Fruit fly (Drosophila melanogaster) whole organism, embryonic: ENCODE data around the gene CG17027.

Source experiments
- Asciz ChIP-seq: fragments of 200-800 bp; sonication (Bioruptor generic); optimal IDR thresholded peaks from 2 replicates; lab custom pipeline; 2017; ENCODE audit warnings: missing biosample characterization, mild to moderate bottlenecking, missing genetic modification characterization, missing genetic modification reagents
- Bdp1 ChIP-seq: fragments of 200-800 bp; sonication (Bioruptor generic); optimal IDR thresholded peaks from 3 replicates; lab custom pipeline; 2016; ENCODE audit warnings: missing biosample characterization, missing genetic modification characterization
- Blimp-1 ChIP-seq: fragments of 200-800 bp; sonication (Bioruptor generic); optimal IDR thresholded peaks from 3 replicates; lab custom pipeline; 2018; ENCODE audit warnings: missing biosample characterization, missing genetic modification characterization, mild to moderate bottlenecking, moderate library complexity, missing genetic modification reagents
- BtbVII ChIP-seq: fragments of 200-800 bp; sonication (Bioruptor generic); optimal IDR thresholded peaks from 3 replicates; lab custom pipeline; 2017; ENCODE audit warnings: missing biosample characterization, mild to moderate bottlenecking, missing genetic modification characterization
- CG10321 ChIP-seq: fragments of 200-800 bp; sonication (Bioruptor generic); IDR thresholded peaks from 2 replicates; pipeline ENCODE4 v1.3.6; 2022; ENCODE audit warnings: missing biosample characterization, missing genetic modification characterization
- CG10565 ChIP-seq: fragments of 200-800 bp; sonication (Bioruptor generic); optimal IDR thresholded peaks from 3 replicates; lab custom pipeline; 2016; ENCODE audit warnings: missing biosample characterization, mild to moderate bottlenecking, missing genetic modification characterization
- CG11085 ChIP-seq: fragments of 200-800 bp; sonication (Bioruptor generic); IDR thresholded peaks from 2 replicates; pipeline ENCODE4 v1.3.6; 2022; ENCODE audit warnings: missing biosample characterization, missing genetic modification characterization
- CG11093 ChIP-seq: fragments of 200-800 bp; sonication (Bioruptor generic); IDR thresholded peaks from 3 replicates; pipeline ENCODE4 v1.3.6; 2022; ENCODE audit warnings: missing biosample characterization, missing genetic modification characterization
- CG11504 ChIP-seq: fragments of 200-800 bp; sonication (Bioruptor generic); optimal IDR thresholded peaks from 3 replicates; lab custom pipeline; 2019; ENCODE audit warnings: missing biosample characterization, mild to moderate bottlenecking, missing genetic modification characterization, moderate library complexity
- CG13424 ChIP-seq: fragments of 200-800 bp; sonication (Bioruptor generic); optimal IDR thresholded peaks from 2 replicates; lab custom pipeline; 2019; ENCODE audit warnings: missing biosample characterization, mild to moderate bottlenecking, missing genetic modification characterization, moderate library complexity
- CG31224 ChIP-seq: fragments of 200-800 bp; sonication (Bioruptor generic); IDR thresholded peaks from 2 replicates; pipeline ENCODE4 v1.3.6; 2022; ENCODE audit warnings: missing biosample characterization, missing genetic modification characterization
- CG32772 ChIP-seq: fragments of 200-800 bp; sonication (Bioruptor generic); IDR thresholded peaks from 2 replicates; pipeline ENCODE4 v1.3.6; 2022; ENCODE audit warnings: missing biosample characterization, missing genetic modification characterization
- CG4730 ChIP-seq: fragments of 200-800 bp; sonication (Bioruptor generic); IDR thresholded peaks from 2 replicates; pipeline ENCODE4 v1.3.6; 2022; ENCODE audit warnings: missing biosample characterization, missing genetic modification characterization
- CG4820 ChIP-seq: fragments of 200-800 bp; sonication (Bioruptor generic); optimal IDR thresholded peaks from 3 replicates; lab custom pipeline; 2016; ENCODE audit warnings: missing biosample characterization, missing genetic modification characterization
- CG7556 ChIP-seq: fragments of 200-800 bp; sonication (Bioruptor generic); optimal IDR thresholded peaks from 2 replicates; lab custom pipeline; 2017; ENCODE audit warnings: missing biosample characterization, mild to moderate bottlenecking, missing genetic modification characterization
- CG9876 ChIP-seq: fragments of 200-800 bp; sonication (Bioruptor generic); optimal IDR thresholded peaks from 2 replicates; lab custom pipeline; 2016; ENCODE audit warnings: missing biosample characterization, missing genetic modification characterization
- HLHmδ ChIP-seq: fragments of 200-800 bp; sonication (Bioruptor generic); optimal IDR thresholded peaks from 2 replicates; lab custom pipeline; 2018; ENCODE audit warnings: missing biosample characterization, mild to moderate bottlenecking, missing genetic modification characterization, moderate library complexity
- Hr3 ChIP-seq: fragments of 200-800 bp; sonication (Bioruptor generic); optimal IDR thresholded peaks from 3 replicates; lab custom pipeline; 2016; ENCODE audit warnings: missing biosample characterization, missing genetic modification characterization
- Hr78 ChIP-seq, 2 experiments: fragments of 200-800 bp in 1 of 2; fragments of >200 bp in 1 of 2; sonication (Bioruptor generic) in 1 of 2; optimal IDR thresholded peaks; 2 replicates each; lab custom pipeline; 2017 to 2019; ENCODE audit warnings: missing biosample characterization in 2 of 2, missing genetic modification characterization in 2 of 2, mild to moderate bottlenecking in 1 of 2, moderate library complexity in 1 of 2
- NFAT ChIP-seq: fragments of 200-800 bp; sonication (Bioruptor generic); IDR thresholded peaks from 2 replicates; pipeline ENCODE4 v1.3.6; 2022; ENCODE audit warnings: missing biosample characterization, missing genetic modification characterization
- NK7.1 ChIP-seq: fragments of 200-800 bp; sonication (Bioruptor generic); optimal IDR thresholded peaks from 3 replicates; lab custom pipeline; 2016; ENCODE audit warnings: missing biosample characterization, missing genetic modification characterization
- Pdp1 ChIP-seq, 2 experiments: fragments of 200-800 bp; sonication (Bioruptor generic); optimal IDR thresholded peaks; 3 replicates each; lab custom pipeline; 2016; ENCODE audit warnings: missing biosample characterization in 2 of 2, missing genetic modification characterization in 2 of 2, mild to moderate bottlenecking in 1 of 2, moderate library complexity in 1 of 2
- Sin3A ChIP-seq: fragments of >200 bp; optimal IDR thresholded peaks from 2 replicates; lab custom pipeline; 2018
- Sox102F ChIP-seq: fragments of 200-800 bp; sonication (Bioruptor generic); optimal IDR thresholded peaks from 2 replicates; lab custom pipeline; 2018; ENCODE audit warnings: missing biosample characterization, mild to moderate bottlenecking, missing genetic modification characterization, moderate library complexity
- Usf ChIP-seq: fragments of 200-800 bp; sonication (Bioruptor generic); optimal IDR thresholded peaks from 2 replicates; lab custom pipeline; 2017; ENCODE audit warnings: missing genotype, missing biosample characterization, missing genetic modification characterization
- ash1 ChIP-seq: fragments of 200-800 bp; sonication (Bioruptor generic); optimal IDR thresholded peaks from 2 replicates; lab custom pipeline; 2018; ENCODE audit warnings: missing biosample characterization, mild to moderate bottlenecking, missing genetic modification characterization
- bcd ChIP-seq: fragments of 200-800 bp; sonication (Bioruptor generic); optimal IDR thresholded peaks from 2 replicates; lab custom pipeline; 2017; ENCODE audit warnings: missing biosample characterization, mild to moderate bottlenecking, missing genetic modification characterization
- cas ChIP-seq: fragments of 200-800 bp; sonication (Bioruptor generic); IDR thresholded peaks from 2 replicates; pipeline ENCODE4 v1.3.6; 2022; ENCODE audit warnings: missing biosample characterization, missing genetic modification characterization
- dimm ChIP-seq: fragments of 200-800 bp; sonication (Bioruptor generic); IDR thresholded peaks from 2 replicates; pipeline ENCODE4 v1.3.6; 2022; ENCODE audit warnings: missing biosample characterization, missing genetic modification characterization
- dmrt11E ChIP-seq: fragments of 200-800 bp; sonication (Bioruptor generic); optimal IDR thresholded peaks from 3 replicates; lab custom pipeline; 2018; ENCODE audit warnings: missing biosample characterization, mild to moderate bottlenecking, missing genetic modification characterization, moderate library complexity
- dysf ChIP-seq: fragments of 200-800 bp; sonication (Bioruptor generic); IDR thresholded peaks from 3 replicates; pipeline ENCODE4 v1.3.6; 2022; ENCODE audit warnings: missing biosample characterization, missing genetic modification characterization
- ems ChIP-seq: fragments of 200-800 bp; sonication (Bioruptor generic); optimal IDR thresholded peaks from 3 replicates; lab custom pipeline; 2016; ENCODE audit warnings: missing biosample characterization, missing genetic modification characterization
- gcm2 ChIP-seq: fragments of 200-800 bp; sonication (Bioruptor generic); optimal IDR thresholded peaks from 2 replicates; lab custom pipeline; 2016; ENCODE audit warnings: missing biosample characterization, missing genetic modification characterization
- gt ChIP-seq: fragments of 200-800 bp; sonication (Bioruptor generic); IDR thresholded peaks from 2 replicates; pipeline ENCODE4 v1.3.6; 2022; ENCODE audit warnings: missing biosample characterization, missing genetic modification characterization
- h ChIP-seq: fragments of >200 bp; optimal IDR thresholded peaks from 2 replicates; lab custom pipeline; 2017
- hth ChIP-seq: fragments of >200 bp; optimal IDR thresholded peaks from 2 replicates; lab custom pipeline; 2017; ENCODE audit warnings: inconsistent platforms
- lmd ChIP-seq: fragments of 200-800 bp; sonication (Bioruptor generic); IDR thresholded peaks from 2 replicates; pipeline ENCODE4 v1.3.6; 2022; ENCODE audit warnings: missing biosample characterization, missing genetic modification characterization
- luna ChIP-seq: fragments of 200-800 bp; sonication (Bioruptor generic); optimal IDR thresholded peaks from 2 replicates; lab custom pipeline; 2016; ENCODE audit warnings: missing biosample characterization, missing genetic modification characterization
- pfk ChIP-seq: fragments of 200-800 bp; sonication (Bioruptor generic); optimal IDR thresholded peaks from 2 replicates; lab custom pipeline; 2018; ENCODE audit warnings: missing biosample characterization, mild to moderate bottlenecking, missing genetic modification characterization, moderate library complexity
- phol ChIP-seq: fragments of 200-800 bp; sonication (Bioruptor generic); optimal IDR thresholded peaks from 3 replicates; lab custom pipeline; 2018; ENCODE audit warnings: missing biosample characterization, mild to moderate bottlenecking, missing genetic modification characterization, moderate library complexity
- pita ChIP-seq: fragments of 200-800 bp; sonication (Bioruptor generic); optimal IDR thresholded peaks from 2 replicates; lab custom pipeline; 2017; ENCODE audit warnings: missing biosample characterization, mild to moderate bottlenecking, missing genetic modification characterization
- sc ChIP-seq, 3 experiments: fragments of >200 bp in 2 of 3; fragments of 200-800 bp in 1 of 3; sonication (Bioruptor generic) in 1 of 3; optimal IDR thresholded peaks; 2 replicates in 2 of 3; 3 replicates in 1 of 3; lab custom pipeline; 2017; ENCODE audit warnings: mild to moderate bottlenecking in 1 of 3, missing biosample characterization in 1 of 3, missing genetic modification characterization in 1 of 3, missing genetic modification reagents in 1 of 3
- schlank ChIP-seq: fragments of 200-800 bp; sonication (Bioruptor generic); optimal IDR thresholded peaks from 2 replicates; lab custom pipeline; 2018; ENCODE audit warnings: missing biosample characterization, mild to moderate bottlenecking, missing genetic modification characterization
- sd ChIP-seq: fragments of 200-800 bp; sonication (Bioruptor generic); optimal IDR thresholded peaks from 3 replicates; lab custom pipeline; 2018; ENCODE audit warnings: missing biosample characterization, mild to moderate bottlenecking, missing genetic modification characterization, moderate library complexity
- stwl ChIP-seq: fragments of 200-800 bp; sonication (Bioruptor generic); optimal IDR thresholded peaks from 3 replicates; lab custom pipeline; 2018; ENCODE audit warnings: missing biosample characterization, mild to moderate bottlenecking, missing genetic modification characterization, moderate library complexity
- tll ChIP-seq, 2 experiments: fragments of 200-800 bp in 1 of 2; fragments of >200 bp in 1 of 2; sonication (Bioruptor generic) in 1 of 2; optimal IDR thresholded peaks; 2 replicates each; lab custom pipeline; 2017 to 2019; ENCODE audit warnings: missing biosample characterization in 2 of 2, missing genetic modification characterization in 2 of 2, mild to moderate bottlenecking in 1 of 2, moderate library complexity in 1 of 2
- unc-4 ChIP-seq: fragments of 200-800 bp; sonication (Bioruptor generic); IDR thresholded peaks from 2 replicates; pipeline ENCODE4 v1.3.6; 2022; ENCODE audit warnings: missing biosample characterization, missing genetic modification characterization; ENCODE audit not compliant: partially characterized antibody
- wek ChIP-seq: fragments of 200-800 bp; sonication (Bioruptor generic); optimal IDR thresholded peaks from 3 replicates; lab custom pipeline; 2018; ENCODE audit warnings: missing biosample characterization, mild to moderate bottlenecking, missing genetic modification characterization, moderate library complexity
- wor ChIP-seq: fragments of 200-800 bp; sonication (Bioruptor generic); IDR thresholded peaks from 2 replicates; pipeline ENCODE4 v1.3.6; 2022; ENCODE audit warnings: missing biosample characterization, missing genetic modification characterization

CG17027 gene

DNA sequence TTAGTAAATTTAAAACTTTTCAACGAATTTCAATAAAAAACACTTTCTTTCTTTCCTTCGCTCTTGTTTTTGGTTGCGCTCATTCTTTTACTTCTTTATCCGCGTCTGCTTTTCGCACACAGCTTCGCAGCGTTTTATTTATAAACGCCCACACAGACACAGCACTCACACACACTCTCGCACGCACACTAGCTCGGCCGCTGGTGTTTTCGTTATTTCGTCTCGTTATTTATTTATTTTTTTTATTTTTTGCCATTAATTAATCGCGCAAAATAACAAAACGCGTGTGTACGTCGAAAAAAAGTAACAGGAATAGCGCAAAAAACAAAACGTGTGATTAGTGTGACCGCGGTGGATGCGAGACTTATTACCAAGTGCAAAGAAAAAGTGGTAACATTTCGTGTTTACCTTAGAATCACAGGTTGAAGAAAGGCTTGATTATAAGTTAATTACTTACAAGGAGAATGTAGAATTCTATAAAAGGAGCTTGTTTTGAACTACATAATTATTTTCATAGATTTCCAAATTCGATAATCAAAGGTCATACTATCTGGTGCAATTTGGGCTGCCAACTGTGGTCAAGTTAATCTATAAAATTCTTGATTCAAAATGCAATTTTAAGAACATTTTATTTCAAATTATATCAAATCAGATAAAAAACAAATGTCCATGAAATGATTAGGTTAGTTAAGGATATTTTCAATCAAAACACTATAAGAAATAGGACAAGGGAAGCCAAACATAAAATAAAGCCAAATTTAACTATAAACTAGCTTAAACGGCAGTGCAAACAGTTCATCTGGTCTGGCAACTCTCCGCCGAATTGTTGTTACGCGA is 24.7 kb downstream of the CG17027 start, which contains the start of the genes hzg and mRpS31 (continued):
- TF ChIP-seq CG11093 (GFP tag; lab: Robert Waterston, UW) (no peak), cas (GFP tag; lab: Robert Waterston, UW) (no peak), wek (GFP tag; lab: Kevin White, UChicago) (no peak), Blimp-1 (GFP tag; lab: Kevin White, UChicago) (peak; percentile 65), ash1 (no peak), CG10565 (no peak), gcm2 (no peak), Usf (GFP tag; lab: Kevin White, UChicago) (no peak), Hr78 (GFP tag; optimal IDR thresholded peaks at IDR 0.05; lab: Kevin White, UChicago) (no peak), NFAT (GFP tag; lab: Robert Waterston, UW) (no peak), stwl (tag; lab: Kevin White, UChicago) (peak; percentile 37), unc-4 (GFP tag; lab: Robert Waterston, UW) (no peak), CG31224 (GFP tag; lab: Robert Waterston, UW) (0 out of 2 replicates have a peak, but pooled peaks have one; percentile 35), CG4820 (GFP tag; lab: Kevin White, UChicago) (peak; percentile 49), dysf (GFP tag; lab: Robert Waterston, UW) (peak; percentile 46; the same call in 1 of the 3 replicates), gt (GFP tag; lab: Robert Waterston, UW) (no peak), CG13424 (peak; percentile 65), wor (GFP tag; lab: Robert Waterston, UW) (no peak), luna (GFP tag; lab: Kevin White, UChicago) (no peak), Asciz (GFP tag; lab: Kevin White, UChicago) (no peak), CG11504 (peak; percentile 66), phol (tag; lab: Kevin White, UChicago) (peak; percentile 73), Sin3A (lab: Kevin White, UChicago) (peak; percentile 31), sc (optimal IDR thresholded peaks at IDR 0.05; lab: Kevin White, UChicago) (no peak), sc (GFP tag; optimal IDR thresholded peaks at IDR 0.05; lab: Kevin White, UChicago) (no peak), CG10321 (GFP tag; lab: Robert Waterston, UW) (no peak), Hr3 (GFP tag; lab: Kevin White, UChicago) (peak; percentile 57), CG7556 (peak; percentile 40), HLHmδ (no peak), tll (GFP tag; optimal IDR thresholded peaks at IDR 0.05; lab: Kevin White, UChicago) (no peak), dmrt11E (peak; percentile 39), Pdp1 (GFP tag; optimal IDR thresholded peaks at IDR 0.05; lab: Kevin White, UChicago) (peak; percentile 42 to 55), pfk (GFP tag; lab: Kevin White, UChicago) (no peak), sd (tag; lab: Kevin White, UChicago) (peak; percentile 62), BtbVII (GFP tag; lab: Kevin White, UChicago) (peak; percentile 9), NK7.1 (GFP tag; lab: Kevin White, UChicago) (no peak), CG9876 (no peak), Sox102F (GFP tag; lab: Kevin White, UChicago) (peak; percentile 58), hth (no peak), CG4730 (GFP tag; lab: Robert Waterston, UW) (no peak), bcd (GFP tag; lab: Kevin White, UChicago) (peak; percentile 14), ems (GFP tag; lab: Kevin White, UChicago) (no peak), lmd (GFP tag; lab: Robert Waterston, UW) (no peak; the same call in 1 of the 2 replicates), dimm (GFP tag; lab: Robert Waterston, UW) (no peak), schlank (no peak), h (lab: Kevin White, UChicago) (no peak), CG11085 (GFP tag; lab: Robert Waterston, UW) (0 out of 2 replicates have a peak, but pooled peaks have one; percentile 10), Bdp1 (GFP tag; lab: Kevin White, UChicago) (peak; percentile 26), pita (GFP tag; lab: Kevin White, UChicago) (no peak), CG32772 (GFP tag; lab: Robert Waterston, UW) (no peak)
